Fruit fly (Drosophila melanogaster): Measurements from ENCODE around the gene Der-1.

The Der-1 gene

dm6 chr2L:2015204-2015603, 41.4 kb downstream of the Der-1 start (continued):
- TF ChIP-seq esg (GFP tag; conservative IDR thresholded peaks at IDR 0.05) = 0 out of 2 replicates have a peak, but pooled peaks have one; percentile 13
- TF ChIP-seq CG8924 (tag; optimal IDR thresholded peaks at IDR 0.05) = peak; percentile 13
- 0 out of 3 replicates have a peak, but pooled peaks have one; percentile 8 for TF ChIP-seq Mrtf (GFP tag; IDR thresholded peaks at IDR 0.05)
- TF ChIP-seq Hmr (GFP tag; optimal IDR thresholded peaks at IDR 0.05) = peak; percentile 67
- TF ChIP-seq abd-A (tag; optimal IDR thresholded peaks at IDR 0.05) = no peak
- TF ChIP-seq CG7556 (GFP tag; optimal IDR thresholded peaks at IDR 0.05) = peak; percentile 13
- peak; percentile 12; the same call in 1 of the 3 replicates for TF ChIP-seq Aef1 (GFP tag; IDR thresholded peaks at IDR 0.05)
- TF ChIP-seq gem (tag; optimal IDR thresholded peaks at IDR 0.05) = peak; percentile 46
- TF ChIP-seq dysf (GFP tag; IDR thresholded peaks at IDR 0.05) = peak; percentile 46; the same call in 2 of the 3 replicates
- TF ChIP-seq MBD-R2 (GFP tag; IDR thresholded peaks at IDR 0.05) = no peak
- TF ChIP-seq CG32532 (GFP tag; IDR thresholded peaks at IDR 0.05) = 0 out of 2 replicates have a peak, but pooled peaks have one; percentile 8
- TF ChIP-seq nerfin-1 (tag; optimal IDR thresholded peaks at IDR 0.05) = no peak
- peak; percentile 9 for TF ChIP-seq Fer3 (tag; optimal IDR thresholded peaks at IDR 0.05)
- peak; percentile 55 for TF ChIP-seq sens (GFP tag)
- peak; percentile 28 for TF ChIP-seq Med (GFP tag)
- TF ChIP-seq CG10147 (GFP tag; optimal IDR thresholded peaks at IDR 0.05) = peak; percentile 11
- TF ChIP-seq CG15269 (tag; optimal IDR thresholded peaks at IDR 0.05) = peak; percentile 17
- peak; percentile 44 for TF ChIP-seq Fer1 (GFP tag; optimal IDR thresholded peaks at IDR 0.05)
- TF ChIP-seq Dbx (GFP tag; IDR thresholded peaks at IDR 0.05) = no peak
- TF ChIP-seq corto (GFP tag; optimal IDR thresholded peaks at IDR 0.05) = no peak
- 0 out of 3 replicates have a peak, but pooled peaks have one; percentile 17 for TF ChIP-seq CG11456 (GFP tag; IDR thresholded peaks at IDR 0.05)
- TF ChIP-seq ind (GFP tag; optimal IDR thresholded peaks at IDR 0.05) = peak; percentile 18
- peak in 1 of 2 experiments; percentile 21 for TF ChIP-seq Hr51 (GFP tag; optimal IDR thresholded peaks at IDR 0.05)
- TF ChIP-seq BtbVII (GFP tag; optimal IDR thresholded peaks at IDR 0.05) = peak; percentile 10
- TF ChIP-seq CG1603 (tag; optimal IDR thresholded peaks at IDR 0.05) = no peak
- TF ChIP-seq CG2678 (tag; optimal IDR thresholded peaks at IDR 0.05) = peak; percentile 53
- TF ChIP-seq prd (optimal IDR thresholded peaks at IDR 0.05) = no peak
- TF ChIP-seq prd (GFP tag; IDR thresholded peaks at IDR 0.05) = peak; percentile 45; the same call in 2 of the 3 replicates
- no peak for TF ChIP-seq Antp (GFP tag; optimal IDR thresholded peaks at IDR 0.05)
- peak; percentile 45 for TF ChIP-seq Meics (GFP tag; optimal IDR thresholded peaks at IDR 0.05)
- TF ChIP-seq CG4854 (GFP tag; optimal IDR thresholded peaks at IDR 0.05) = no peak
- peak; percentile 2 for TF ChIP-seq CoRest (tag; optimal IDR thresholded peaks at IDR 0.05)
- TF ChIP-seq CG11504 (tag; optimal IDR thresholded peaks at IDR 0.05) = peak; percentile 27
- 0 out of 2 replicates have a peak, but pooled peaks have one; percentile 8 for TF ChIP-seq CG31441 (GFP tag; IDR thresholded peaks at IDR 0.05)
- TF ChIP-seq grau (tag; optimal IDR thresholded peaks at IDR 0.05) = peak; percentile 32
- 0 out of 2 replicates have a peak, but pooled peaks have one; percentile 29 for TF ChIP-seq stc (GFP tag; IDR thresholded peaks at IDR 0.05)
- TF ChIP-seq row (GFP tag; IDR thresholded peaks at IDR 0.05) = no peak; the same call in 2 of the 3 replicates
- no peak for TF ChIP-seq pan (optimal IDR thresholded peaks at IDR 0.05)
- TF ChIP-seq pan (GFP tag; optimal IDR thresholded peaks at IDR 0.05 in 1 of 2, IDR thresholded peaks at IDR 0.05 in 1 of 2) = peak in 1 of 2 experiments; percentile 11
- TF ChIP-seq Hmx (GFP tag; optimal IDR thresholded peaks at IDR 0.05) = no peak
- TF ChIP-seq CG13296 (GFP tag; optimal IDR thresholded peaks at IDR 0.05) = peak; percentile 15
- peak; percentile 57 for TF ChIP-seq CG18599 (GFP tag; optimal IDR thresholded peaks at IDR 0.05)
- peak; percentile 23 for TF ChIP-seq cwo (GFP tag; optimal IDR thresholded peaks at IDR 0.05)
- TF ChIP-seq CG12769 (tag; optimal IDR thresholded peaks at IDR 0.05) = peak; percentile 39
- peak; percentile 38; the same call in 1 of the 2 replicates for TF ChIP-seq Ptx1 (GFP tag; IDR thresholded peaks at IDR 0.05)

Measured in whole organism, embryonic.